Worm (Caenorhabditis elegans) whole organism, L4/young adult: ENCODE measurements around the gene lec-12.

Source experiments
- dao-5 ChIP-seq: sonication (generic microtip); optimal IDR thresholded peaks from 2 replicates; lab custom pipeline; 2016; ENCODE audit warnings: missing genotype, missing genetic modification characterization, moderate library complexity, missing compliant biosample characterization
- him-1 ChIP-seq: sonication (generic microtip); optimal IDR thresholded peaks from 2 replicates; lab custom pipeline; 2016; ENCODE audit warnings: missing genotype, missing genetic modification reagents, missing genetic modification characterization, missing compliant biosample characterization

ce11 chrV:174520-174919 lies 29.7 kb upstream of the lec-12 start:
- TF ChIP-seq him-1 (no peak), dao-5 (no peak)
